Worm (Caenorhabditis elegans) whole organism, L3 larva: Measurements from ENCODE around the gene cyp-13A6.

Experiments
- R02D3.7 ChIP-seq: fragments of 150-350 bp; optimal IDR thresholded peaks from 2 replicates; lab custom pipeline; 2014; ENCODE audit warnings: missing biosample characterization, missing genetic modification characterization
- nhr-77 ChIP-seq: fragments of 150-350 bp; optimal IDR thresholded peaks from 2 replicates; lab custom pipeline; 2014; ENCODE audit warnings: missing biosample characterization, missing genetic modification characterization

DNA sequence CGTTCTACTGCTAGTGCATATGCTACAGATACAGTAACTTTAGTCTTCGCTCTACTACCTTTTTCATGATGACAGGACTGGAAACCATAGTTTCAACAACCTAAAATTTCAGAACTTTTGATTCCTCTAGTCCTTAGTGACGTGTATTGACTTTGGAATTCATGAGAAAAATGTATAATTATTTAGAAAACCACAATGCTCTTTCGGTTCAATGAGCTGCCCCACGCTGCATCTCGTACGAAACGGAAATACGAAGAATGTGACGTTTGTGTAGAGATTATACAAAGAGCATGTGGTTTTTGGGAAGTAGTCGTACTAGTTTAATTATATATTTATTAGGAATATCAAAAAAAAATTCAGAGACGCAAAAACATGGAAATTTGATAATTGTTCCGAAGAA, 24.1 kb downstream of the cyp-13A6 start:
- TF ChIP-seq R02D3.7 (tag; lab: Kevin White, UChicago) (no peak), nhr-77 (no peak)
